Worm (Caenorhabditis elegans) whole organism, L1 larva: ENCODE results near the gene R12B2.13.

ENCODE experiments used
- C04F5.9 ChIP-seq: sonication (generic microtip); optimal IDR thresholded peaks from 2 replicates; lab custom pipeline; 2016; ENCODE audit warnings: missing genetic modification characterization, missing compliant biosample characterization
- C34B4.2 ChIP-seq: sonication (generic microtip); optimal IDR thresholded peaks from 2 replicates; lab custom pipeline; 2017; ENCODE audit warnings: mild to moderate bottlenecking, missing genetic modification characterization, missing compliant biosample characterization
- Y116A8C.19 ChIP-seq: sonication (generic microtip); optimal IDR thresholded peaks from 2 replicates; lab custom pipeline; 2016; ENCODE audit warnings: missing compliant biosample characterization, missing genetic modification characterization, borderline replicate concordance
- aha-1 ChIP-seq: fragments of 150-350 bp; optimal IDR thresholded peaks from 2 replicates; lab custom pipeline; 2014; ENCODE audit warnings: missing biosample characterization, missing genetic modification characterization
- alr-1 ChIP-seq: fragments of 200-800 bp; sonication (Bioruptor generic); optimal IDR thresholded peaks from 2 replicates; lab custom pipeline; 2018; ENCODE audit warnings: borderline replicate concordance, mild to moderate bottlenecking, missing genetic modification characterization, missing compliant biosample characterization
- ama-1 ChIP-seq: fragments of 150-350 bp; optimal IDR thresholded peaks from 2 replicates; lab custom pipeline; 2014
- ceh-63 ChIP-seq: fragments of 200-800 bp; sonication (Bioruptor generic); optimal IDR thresholded peaks from 2 replicates; lab custom pipeline; 2018; ENCODE audit warnings: mild to moderate bottlenecking, missing genetic modification characterization, missing compliant biosample characterization
- ceh-8 ChIP-seq: fragments of 200-800 bp; sonication (Bioruptor generic); optimal IDR thresholded peaks from 2 replicates; lab custom pipeline; 2018; ENCODE audit warnings: mild to moderate bottlenecking, missing genetic modification characterization, moderate library complexity, missing compliant biosample characterization
- ceh-82 ChIP-seq, 3 experiments: fragments of 150-350 bp in 1 of 3; sonication (generic microtip) in 2 of 3; optimal IDR thresholded peaks; 2 replicates each; lab custom pipeline; 2014 to 2017; ENCODE audit warnings: missing biosample characterization in 3 of 3, missing genetic modification characterization in 3 of 3
- ceh-90 ChIP-seq: sonication (generic microtip); optimal IDR thresholded peaks from 2 replicates; lab custom pipeline; 2016; ENCODE audit warnings: missing genetic modification characterization, missing compliant biosample characterization
- ces-1 ChIP-seq: fragments of 150-350 bp; optimal IDR thresholded peaks from 2 replicates; lab custom pipeline; 2014; ENCODE audit warnings: missing biosample characterization, missing genetic modification reagents, missing genetic modification characterization
- dpl-1 ChIP-seq, 3 experiments: fragments of 150-350 bp in 2 of 3; sonication (generic microtip) in 1 of 3; optimal IDR thresholded peaks; 2 replicates each; lab custom pipeline; 2014 to 2017; ENCODE audit warnings: missing biosample characterization in 3 of 3, missing genetic modification characterization in 3 of 3, missing genetic modification reagents in 3 of 3
- dsc-1 ChIP-seq: sonication (generic microtip); optimal IDR thresholded peaks from 2 replicates; lab custom pipeline; 2016; ENCODE audit warnings: mild to moderate bottlenecking, missing genetic modification characterization, missing compliant biosample characterization
- efl-3 ChIP-seq: fragments of 200-800 bp; sonication (Bioruptor generic); optimal IDR thresholded peaks from 2 replicates; lab custom pipeline; 2018; ENCODE audit warnings: mild to moderate bottlenecking, missing genetic modification characterization, missing compliant biosample characterization
- egl-13 ChIP-seq: sonication (generic microtip); optimal IDR thresholded peaks from 2 replicates; lab custom pipeline; 2016; ENCODE audit warnings: missing genotype, missing genetic modification reagents, missing genetic modification characterization, missing compliant biosample characterization
- egl-27 ChIP-seq, 2 experiments: fragments of 150-350 bp in 1 of 2; sonication (generic microtip); optimal IDR thresholded peaks; 3 replicates each; lab custom pipeline; 2017 to 2018; ENCODE audit warnings: missing biosample characterization in 2 of 2, missing genetic modification characterization in 2 of 2, missing genetic modification reagents in 2 of 2
- elt-2 ChIP-seq: sonication (generic microtip); optimal IDR thresholded peaks from 2 replicates; lab custom pipeline; 2016; ENCODE audit warnings: missing genetic modification characterization, mild to moderate bottlenecking, inconsistent platforms, missing compliant biosample characterization, missing genetic modification reagents
- elt-3 ChIP-seq, 6 experiments: fragments of 150-350 bp in 1 of 6; sonication (generic microtip); optimal IDR thresholded peaks; 2 replicates each; lab custom pipeline; 2017 to 2018; ENCODE audit warnings: missing biosample characterization in 6 of 6, missing genetic modification characterization in 6 of 6, inconsistent platforms in 1 of 6
- ets-5 ChIP-seq: fragments of 200-800 bp; sonication (Bioruptor generic); IDR thresholded peaks from 2 replicates; pipeline ENCODE4 v1.3.6; 2022; ENCODE audit warnings: missing genetic modification characterization, missing compliant biosample characterization
- fos-1 ChIP-seq: fragments of 150-350 bp; optimal IDR thresholded peaks from 2 replicates; lab custom pipeline; 2014; ENCODE audit warnings: missing biosample characterization, missing genetic modification characterization
- grh-1 ChIP-seq: fragments of 200-800 bp; sonication (Bioruptor generic); IDR thresholded peaks from 2 replicates; pipeline ENCODE4 v1.3.6; 2022; ENCODE audit warnings: missing genetic modification reagents, missing genetic modification characterization, missing compliant biosample characterization
- hlh-4 ChIP-seq: sonication (generic microtip); optimal IDR thresholded peaks from 2 replicates; lab custom pipeline; 2016; ENCODE audit warnings: mild to moderate bottlenecking, missing genetic modification characterization, missing compliant biosample characterization
- irx-1 ChIP-seq: sonication (generic microtip); optimal IDR thresholded peaks from 2 replicates; lab custom pipeline; 2016; ENCODE audit warnings: missing genetic modification characterization, missing compliant biosample characterization
- isw-1 ChIP-seq: fragments of 200-800 bp; sonication (Bioruptor generic); IDR thresholded peaks from 2 replicates; pipeline ENCODE4 v1.3.6; 2022; ENCODE audit warnings: missing genetic modification characterization, missing compliant biosample characterization
- jun-1 ChIP-seq: fragments of 150-350 bp; optimal IDR thresholded peaks from 2 replicates; lab custom pipeline; 2014; ENCODE audit warnings: missing biosample characterization, missing genetic modification reagents, missing genetic modification characterization
- lin-13 ChIP-seq: fragments of 150-350 bp; optimal IDR thresholded peaks from 2 replicates; lab custom pipeline; 2014; ENCODE audit warnings: missing biosample characterization, missing genetic modification reagents, missing genetic modification characterization
- lin-14 ChIP-seq: fragments of 200-800 bp; sonication (Bioruptor generic); optimal IDR thresholded peaks from 2 replicates; lab custom pipeline; 2018; ENCODE audit warnings: mild to moderate bottlenecking, missing genetic modification characterization, moderate library complexity, missing compliant biosample characterization
- lin-35 ChIP-seq, 2 experiments: fragments of 150-350 bp; optimal IDR thresholded peaks; 2 replicates each; lab custom pipeline; 2014; ENCODE audit warnings: missing biosample characterization in 2 of 2, missing genetic modification characterization in 2 of 2, missing genetic modification reagents in 2 of 2
- lsy-2 ChIP-seq, 2 experiments: fragments of 150-350 bp; optimal IDR thresholded peaks; 2 replicates each; lab custom pipeline; 2014; ENCODE audit warnings: missing biosample characterization in 2 of 2, missing genetic modification characterization in 2 of 2
- mdl-1 ChIP-seq, 2 experiments: fragments of 150-350 bp; optimal IDR thresholded peaks; 2 replicates each; lab custom pipeline; 2014 to 2017; ENCODE audit warnings: missing biosample characterization in 2 of 2, missing genetic modification characterization in 2 of 2, inconsistent platforms in 1 of 2
- mef-2 ChIP-seq: fragments of 150-350 bp; optimal IDR thresholded peaks from 2 replicates; lab custom pipeline; 2014; ENCODE audit warnings: missing biosample characterization, missing genetic modification characterization
- mep-1 ChIP-seq: fragments of 150-350 bp; optimal IDR thresholded peaks from 2 replicates; lab custom pipeline; 2014; ENCODE audit warnings: missing biosample characterization, missing genetic modification characterization
- nhr-11 ChIP-seq: fragments of 150-350 bp; optimal IDR thresholded peaks from 2 replicates; lab custom pipeline; 2014; ENCODE audit warnings: missing biosample characterization, missing genetic modification characterization
- nhr-19 ChIP-seq: fragments of 200-800 bp; sonication (Bioruptor generic); conservative IDR thresholded peaks from 2 replicates; pipeline ENCODE4 v1.3.6; 2022; ENCODE audit warnings: missing genetic modification characterization, missing compliant biosample characterization
- nhr-20 ChIP-seq: sonication (generic microtip); optimal IDR thresholded peaks from 2 replicates; lab custom pipeline; 2016; ENCODE audit warnings: mild to moderate bottlenecking, missing genetic modification characterization, missing compliant biosample characterization
- nhr-237 ChIP-seq: fragments of 150-350 bp; optimal IDR thresholded peaks from 2 replicates; lab custom pipeline; 2014; ENCODE audit warnings: missing biosample characterization, missing genetic modification characterization
- nhr-76 ChIP-seq: sonication (generic microtip); optimal IDR thresholded peaks from 2 replicates; lab custom pipeline; 2017; ENCODE audit warnings: missing biosample characterization, missing genetic modification characterization
- nhr-77 ChIP-seq: fragments of 150-350 bp; optimal IDR thresholded peaks from 2 replicates; lab custom pipeline; 2014; ENCODE audit warnings: missing biosample characterization, missing genetic modification characterization
- nhr-85 ChIP-seq: sonication (generic microtip); peaks from one replicate; lab custom pipeline; 2016; ENCODE audit warnings: missing genetic modification characterization, inconsistent platforms, missing compliant biosample characterization
- nhr-90 ChIP-seq: sonication (generic microtip); optimal IDR thresholded peaks from 2 replicates; lab custom pipeline; 2016; ENCODE audit warnings: mild to moderate bottlenecking, missing genetic modification characterization, missing compliant biosample characterization; ENCODE audit not compliant: poor library complexity
- pax-3 ChIP-seq: fragments of 200-800 bp; sonication (Bioruptor generic); optimal IDR thresholded peaks from 2 replicates; lab custom pipeline; 2018; ENCODE audit warnings: mild to moderate bottlenecking, missing genetic modification characterization, moderate library complexity, missing compliant biosample characterization
- pqm-1 ChIP-seq: sonication (generic microtip); optimal IDR thresholded peaks from 3 replicates; lab custom pipeline; 2017; ENCODE audit warnings: missing biosample characterization, missing genetic modification characterization
- snpc-4 ChIP-seq: fragments of 150-350 bp; optimal IDR thresholded peaks from 2 replicates; lab custom pipeline; 2014; ENCODE audit warnings: missing biosample characterization, missing genetic modification characterization
- snu-23 ChIP-seq: sonication (generic microtip); optimal IDR thresholded peaks from 2 replicates; lab custom pipeline; 2016; ENCODE audit warnings: missing genetic modification characterization, missing compliant biosample characterization
- sptf-1 ChIP-seq: fragments of 150-350 bp; optimal IDR thresholded peaks from 2 replicates; lab custom pipeline; 2014; ENCODE audit warnings: missing biosample characterization, missing genetic modification characterization
- sup-37 ChIP-seq: fragments of 200-800 bp; sonication (Bioruptor generic); optimal IDR thresholded peaks from 2 replicates; lab custom pipeline; 2018; ENCODE audit warnings: mild to moderate bottlenecking, missing genetic modification characterization, missing compliant biosample characterization
- unc-130 ChIP-seq: fragments of 150-350 bp; optimal IDR thresholded peaks from 2 replicates; lab custom pipeline; 2017; ENCODE audit warnings: missing biosample characterization, missing genetic modification characterization, inconsistent platforms
- unc-30 ChIP-seq: sonication (generic microtip); optimal IDR thresholded peaks from 2 replicates; lab custom pipeline; 2017; ENCODE audit warnings: missing biosample characterization, missing genetic modification characterization
- unc-62 ChIP-seq: fragments of 150-350 bp; optimal IDR thresholded peaks from 2 replicates; lab custom pipeline; 2014; ENCODE audit warnings: missing biosample characterization, missing genetic modification reagents, missing genetic modification characterization
- unc-86 ChIP-seq: sonication (generic microtip); optimal IDR thresholded peaks from 2 replicates; lab custom pipeline; 2016; ENCODE audit warnings: missing genetic modification characterization, missing compliant biosample characterization
- unc-98 ChIP-seq: fragments of 200-800 bp; sonication (Bioruptor generic); IDR thresholded peaks from 2 replicates; pipeline ENCODE4 v1.3.6; 2022; ENCODE audit warnings: missing genetic modification characterization, missing compliant biosample characterization
- xbp-1 ChIP-seq: sonication (generic microtip); optimal IDR thresholded peaks from 2 replicates; lab custom pipeline; 2016; ENCODE audit warnings: missing genetic modification characterization, missing compliant biosample characterization
- zag-1 ChIP-seq: fragments of 150-350 bp; optimal IDR thresholded peaks from 2 replicates; lab custom pipeline; 2014; ENCODE audit warnings: missing biosample characterization, missing genetic modification characterization
- ztf-4 ChIP-seq: fragments of 150-350 bp; optimal IDR thresholded peaks from 2 replicates; lab custom pipeline; 2014; ENCODE audit warnings: missing biosample characterization, missing genetic modification characterization

Gene R12B2.13

ce11 chrIII:5840277-5840676 is 7.0 kb upstream of the R12B2.13 start (continued):
- TF ChIP-seq nhr-90, result no peak
- no peak for TF ChIP-seq sup-37 (GFP tag; lab: Kevin White, UChicago)
- TF ChIP-seq sptf-1 (tag; lab: Kevin White, UChicago), result no peak
- TF ChIP-seq efl-3, result no peak
- TF ChIP-seq egl-27 (tag; optimal IDR thresholded peaks at IDR 0.05; lab: Kevin White, UChicago), result no peak
- no peak for TF ChIP-seq unc-130 (tag; lab: Kevin White, UChicago)
- peak; percentile 16 for TF ChIP-seq jun-1
- TF ChIP-seq lin-14 (GFP tag; lab: Kevin White, UChicago), result peak; percentile 7
- TF ChIP-seq ets-5 (GFP tag; lab: Robert Waterston, UW), result no peak
- TF ChIP-seq mep-1, result no peak
- no peak for TF ChIP-seq nhr-20
- peak; percentile 11 for TF ChIP-seq elt-2 (tag; lab: Kevin White, UChicago)
- no peak for TF ChIP-seq C04F5.9 (tag; lab: Kevin White, UChicago)
- TF ChIP-seq zag-1 (tag; lab: Kevin White, UChicago), result no peak
- TF ChIP-seq ces-1 (GFP tag; lab: Kevin White, UChicago), result no peak
- no peak for TF ChIP-seq grh-1 (GFP tag; lab: Robert Waterston, UW)
- TF ChIP-seq nhr-76 (tag; lab: Kevin White, UChicago), result no peak
- TF ChIP-seq ceh-90 (tag; lab: Kevin White, UChicago), result no peak
- TF ChIP-seq unc-30 (tag; lab: Kevin White, UChicago), result no peak
- TF ChIP-seq ztf-4 (tag; lab: Kevin White, UChicago), result no peak
- TF ChIP-seq lin-35 (GFP tag; optimal IDR thresholded peaks at IDR 0.05; lab: Kevin White, UChicago), result no peak
- no peak for TF ChIP-seq lin-13 (GFP tag; lab: Kevin White, UChicago)
- no peak for TF ChIP-seq Y116A8C.19
- no peak for TF ChIP-seq ceh-8
- TF ChIP-seq pqm-1 (tag; lab: Kevin White, UChicago), result peak; percentile 72
- no peak for TF ChIP-seq ceh-82 (tag; optimal IDR thresholded peaks at IDR 0.05; lab: Kevin White, UChicago)
- TF ChIP-seq nhr-85 (tag; lab: Kevin White, UChicago), result no peak
- no peak for TF ChIP-seq fos-1 (tag; lab: Kevin White, UChicago)
- TF ChIP-seq dsc-1 (tag; lab: Kevin White, UChicago), result no peak
- TF ChIP-seq unc-62 (GFP tag; lab: Kevin White, UChicago), result no peak
- no peak for TF ChIP-seq unc-98 (GFP tag; lab: Robert Waterston, UW)
- no peak for TF ChIP-seq irx-1
- no peak for TF ChIP-seq alr-1
- TF ChIP-seq isw-1 (GFP tag; lab: Robert Waterston, UW), result no peak
- TF ChIP-seq unc-86 (tag; lab: Kevin White, UChicago), result no peak
- TF ChIP-seq snpc-4 (tag; lab: Kevin White, UChicago), result no peak
- no peak for TF ChIP-seq mef-2
- no peak for TF ChIP-seq ceh-63 (GFP tag; lab: Kevin White, UChicago)
- TF ChIP-seq mdl-1 (tag; optimal IDR thresholded peaks at IDR 0.05; lab: Kevin White, UChicago), result no peak
- peak in 1 of 2 experiments; percentile 11 for TF ChIP-seq lsy-2 (tag; optimal IDR thresholded peaks at IDR 0.05; lab: Kevin White, UChicago)
- no peak for TF ChIP-seq nhr-11 (tag; lab: Kevin White, UChicago)
- TF ChIP-seq nhr-237 (tag; lab: Kevin White, UChicago), result no peak
- no peak for TF ChIP-seq hlh-4 (tag; lab: Kevin White, UChicago)
- no peak for TF ChIP-seq snu-23 (GFP tag; lab: Kevin White, UChicago)
- TF ChIP-seq C34B4.2, result no peak
- no peak for TF ChIP-seq xbp-1 (tag; lab: Kevin White, UChicago)
- TF ChIP-seq nhr-19 (GFP tag; lab: Robert Waterston, UW), result no peak
- TF ChIP-seq aha-1 (tag; lab: Kevin White, UChicago), result no peak
- TF ChIP-seq ama-1, result peak; percentile 13
- no peak for TF ChIP-seq nhr-77
- peak in 1 of 3 experiments; percentile 3 for TF ChIP-seq dpl-1 (GFP tag; optimal IDR thresholded peaks at IDR 0.05; lab: Kevin White, UChicago)
- peak; percentile 20 for TF ChIP-seq pax-3
- no peak for TF ChIP-seq elt-3 (tag; optimal IDR thresholded peaks at IDR 0.05; lab: Kevin White, UChicago)
- TF ChIP-seq egl-13, result peak; percentile 11
